Fruit fly (Drosophila melanogaster) whole organism, embryonic: Measurements from ENCODE around the gene wge.

Experiments
- Abd-B ChIP-seq: fragments of 200-800 bp; sonication (Bioruptor generic); optimal IDR thresholded peaks from 2 replicates; lab custom pipeline; 2018; ENCODE audit warnings: missing biosample characterization, mild to moderate bottlenecking, missing genetic modification characterization, moderate library complexity
- B-H2 ChIP-seq: fragments of 200-800 bp; sonication (Bioruptor generic); optimal IDR thresholded peaks from 2 replicates; lab custom pipeline; 2018; ENCODE audit warnings: missing biosample characterization, mild to moderate bottlenecking, missing genetic modification characterization
- CG10209 ChIP-seq: fragments of 200-800 bp; sonication (Bioruptor generic); optimal IDR thresholded peaks from 3 replicates; lab custom pipeline; 2017; ENCODE audit warnings: missing biosample characterization, mild to moderate bottlenecking, missing genetic modification characterization, missing genetic modification reagents
- CG10979 ChIP-seq: fragments of 200-800 bp; sonication (Bioruptor generic); optimal IDR thresholded peaks from 2 replicates; lab custom pipeline; 2018; ENCODE audit warnings: missing biosample characterization, mild to moderate bottlenecking, missing genetic modification characterization, moderate library complexity
- CG12104 ChIP-seq: fragments of 200-800 bp; sonication (Bioruptor generic); optimal IDR thresholded peaks from 3 replicates; lab custom pipeline; 2016; ENCODE audit warnings: missing biosample characterization, missing genetic modification characterization
- CG12942 ChIP-seq: fragments of 200-800 bp; sonication (Bioruptor generic); optimal IDR thresholded peaks from 3 replicates; lab custom pipeline; 2016; ENCODE audit warnings: missing biosample characterization, missing genetic modification characterization
- CG13775 ChIP-seq: fragments of 200-800 bp; sonication (Bioruptor generic); optimal IDR thresholded peaks from 3 replicates; lab custom pipeline; 2017; ENCODE audit warnings: missing biosample characterization, mild to moderate bottlenecking, missing genetic modification characterization
- CG15073 ChIP-seq: fragments of 200-800 bp; sonication (Bioruptor generic); optimal IDR thresholded peaks from 2 replicates; lab custom pipeline; 2016; ENCODE audit warnings: missing biosample characterization, missing genetic modification characterization
- CG17359 ChIP-seq: fragments of 200-800 bp; sonication (Bioruptor generic); optimal IDR thresholded peaks from 3 replicates; lab custom pipeline; 2018; ENCODE audit warnings: missing biosample characterization, mild to moderate bottlenecking, missing genetic modification characterization, moderate library complexity
- CG1792 ChIP-seq: fragments of 200-800 bp; sonication (Bioruptor generic); optimal IDR thresholded peaks from 2 replicates; lab custom pipeline; 2016; ENCODE audit warnings: missing biosample characterization, missing genetic modification characterization
- CG2199 ChIP-seq: fragments of 200-800 bp; sonication (Bioruptor generic); IDR thresholded peaks from 3 replicates; pipeline ENCODE4 v1.3.6; 2022; ENCODE audit warnings: missing biosample characterization, missing genetic modification characterization
- CG30020 ChIP-seq: fragments of 200-800 bp; optimal IDR thresholded peaks from 2 replicates; lab custom pipeline; 2019; ENCODE audit warnings: missing biosample characterization, mild to moderate bottlenecking, missing genetic modification characterization, moderate library complexity
- CG30431 ChIP-seq: fragments of 200-800 bp; sonication (Bioruptor generic); optimal IDR thresholded peaks from 2 replicates; lab custom pipeline; 2017; ENCODE audit warnings: missing biosample characterization, missing genetic modification characterization
- CG33557 ChIP-seq: fragments of 200-800 bp; sonication (Bioruptor generic); optimal IDR thresholded peaks from 2 replicates; lab custom pipeline; 2019; ENCODE audit warnings: missing biosample characterization, mild to moderate bottlenecking, missing genetic modification characterization, moderate library complexity
- CG3838 ChIP-seq: fragments of 200-800 bp; sonication (Bioruptor generic); optimal IDR thresholded peaks from 3 replicates; lab custom pipeline; 2016; ENCODE audit warnings: missing biosample characterization, missing genetic modification characterization
- CG4617 ChIP-seq: fragments of 200-800 bp; sonication (Bioruptor generic); optimal IDR thresholded peaks from 3 replicates; lab custom pipeline; 2016; ENCODE audit warnings: missing biosample characterization, missing genetic modification characterization, borderline replicate concordance
- CG5245 ChIP-seq: fragments of 200-800 bp; sonication (Bioruptor generic); optimal IDR thresholded peaks from 3 replicates; lab custom pipeline; 2016; ENCODE audit warnings: missing biosample characterization, missing genetic modification characterization
- CG7556 ChIP-seq: fragments of 200-800 bp; sonication (Bioruptor generic); optimal IDR thresholded peaks from 2 replicates; lab custom pipeline; 2017; ENCODE audit warnings: missing biosample characterization, mild to moderate bottlenecking, missing genetic modification characterization
- CG8290 ChIP-seq, 3 experiments: fragments of 200-800 bp; sonication (Bioruptor generic); optimal IDR thresholded peaks; 2 replicates each; lab custom pipeline; 2016 to 2019; ENCODE audit warnings: missing biosample characterization in 3 of 3, missing genetic modification characterization in 3 of 3, mild to moderate bottlenecking in 2 of 3, moderate library complexity in 1 of 3
- CG9817 ChIP-seq: fragments of 200-800 bp; sonication (Bioruptor generic); optimal IDR thresholded peaks from 2 replicates; lab custom pipeline; 2018; ENCODE audit warnings: missing biosample characterization, mild to moderate bottlenecking, missing genetic modification characterization, moderate library complexity
- Dfd ChIP-seq, 2 experiments: fragments of >200 bp; optimal IDR thresholded peaks; 2 replicates each; lab custom pipeline; 2017; ENCODE audit warnings: missing biosample characterization in 2 of 2, missing genetic modification characterization in 2 of 2
- Dp ChIP-seq: fragments of 200-800 bp; sonication (Bioruptor generic); optimal IDR thresholded peaks from 2 replicates; lab custom pipeline; 2018; ENCODE audit warnings: missing biosample characterization, mild to moderate bottlenecking, missing genetic modification characterization, moderate library complexity
- Dref ChIP-seq: fragments of 200-800 bp; sonication (Bioruptor generic); IDR thresholded peaks from 2 replicates; pipeline ENCODE4 v1.3.6; 2022; ENCODE audit warnings: missing biosample characterization, missing genetic modification characterization
- Drgx ChIP-seq: fragments of 200-800 bp; sonication (Bioruptor generic); IDR thresholded peaks from 2 replicates; pipeline ENCODE4 v1.3.6; 2022; ENCODE audit warnings: missing biosample characterization, missing genetic modification characterization
- Hand ChIP-seq: fragments of 200-800 bp; sonication (Bioruptor generic); optimal IDR thresholded peaks from 2 replicates; lab custom pipeline; 2017; ENCODE audit warnings: mild to moderate bottlenecking, missing biosample characterization, missing genetic modification reagents, missing genetic modification characterization
- Hmx ChIP-seq: fragments of 200-800 bp; sonication (Bioruptor generic); optimal IDR thresholded peaks from 2 replicates; lab custom pipeline; 2016; ENCODE audit warnings: missing biosample characterization, missing genetic modification characterization
- Hr3 ChIP-seq: fragments of 200-800 bp; sonication (Bioruptor generic); optimal IDR thresholded peaks from 3 replicates; lab custom pipeline; 2016; ENCODE audit warnings: missing biosample characterization, missing genetic modification characterization
- Med ChIP-seq: fragments of 200-800 bp; sonication (Bioruptor generic); peaks from one replicate; lab custom pipeline; 2016; ENCODE audit warnings: missing biosample characterization, missing genetic modification characterization, mild to moderate bottlenecking, inconsistent platforms, moderate library complexity
- NK7.1 ChIP-seq: fragments of 200-800 bp; sonication (Bioruptor generic); optimal IDR thresholded peaks from 3 replicates; lab custom pipeline; 2016; ENCODE audit warnings: missing biosample characterization, missing genetic modification characterization
- Rfx ChIP-seq: fragments of 200-800 bp; sonication (Bioruptor generic); IDR thresholded peaks from 2 replicates; pipeline ENCODE4 v1.3.6; 2022; ENCODE audit warnings: missing biosample characterization, missing genetic modification characterization
- Scr ChIP-seq: fragments of 200-800 bp; sonication (Bioruptor generic); IDR thresholded peaks from 2 replicates; pipeline ENCODE4 v1.3.6; 2022; ENCODE audit warnings: missing biosample characterization, missing genetic modification characterization; ENCODE audit not compliant: partially characterized antibody
- Taf1 ChIP-seq: fragments of 200-800 bp; sonication (Bioruptor generic); IDR thresholded peaks from 2 replicates; pipeline ENCODE4 v1.3.6; 2022; ENCODE audit warnings: missing biosample characterization, missing genetic modification characterization
- Vsx1 ChIP-seq: fragments of 200-800 bp; sonication (Bioruptor generic); optimal IDR thresholded peaks from 2 replicates; lab custom pipeline; 2017; ENCODE audit warnings: missing biosample characterization, mild to moderate bottlenecking, missing genetic modification characterization, missing genetic modification reagents
- Xbp1 ChIP-seq: fragments of 200-800 bp; sonication (Bioruptor generic); optimal IDR thresholded peaks from 3 replicates; lab custom pipeline; 2016; ENCODE audit warnings: missing biosample characterization, mild to moderate bottlenecking, missing genetic modification characterization
- Xrp1 ChIP-seq: fragments of 200-800 bp; sonication (Bioruptor generic); IDR thresholded peaks from 2 replicates; pipeline ENCODE4 v1.3.6; 2022; ENCODE audit warnings: missing biosample characterization, missing genetic modification characterization
- al ChIP-seq: fragments of 200-800 bp; sonication (Bioruptor generic); IDR thresholded peaks from 2 replicates; pipeline ENCODE4 v1.3.6; 2022; ENCODE audit warnings: missing biosample characterization, missing genetic modification characterization
- aop ChIP-seq: fragments of 200-800 bp; sonication (Bioruptor generic); IDR thresholded peaks from 2 replicates; pipeline ENCODE4 v1.3.6; 2022; ENCODE audit warnings: missing biosample characterization, missing genetic modification characterization
- bcd ChIP-seq: fragments of 200-800 bp; sonication (Bioruptor generic); optimal IDR thresholded peaks from 2 replicates; lab custom pipeline; 2017; ENCODE audit warnings: missing biosample characterization, mild to moderate bottlenecking, missing genetic modification characterization
- crol ChIP-seq: fragments of 200-800 bp; sonication (Bioruptor generic); IDR thresholded peaks from 2 replicates; pipeline ENCODE4 v1.3.6; 2022; ENCODE audit warnings: missing biosample characterization, missing genetic modification characterization
- crp ChIP-seq, 2 experiments: fragments of 200-800 bp; sonication (Bioruptor generic); optimal IDR thresholded peaks; 2 replicates in 1 of 2; 3 replicates in 1 of 2; lab custom pipeline; 2017; ENCODE audit warnings: missing biosample characterization in 2 of 2, missing genetic modification characterization in 2 of 2, mild to moderate bottlenecking in 1 of 2, moderate library complexity in 1 of 2
- dpn ChIP-seq, 2 experiments: fragments of 200-800 bp; sonication (Bioruptor generic); optimal IDR thresholded peaks; 3 replicates each; lab custom pipeline; 2016; ENCODE audit warnings: missing biosample characterization in 2 of 2, missing genetic modification characterization in 2 of 2
- jigr1 ChIP-seq: fragments of 200-800 bp; sonication (Bioruptor generic); IDR thresholded peaks from 3 replicates; pipeline ENCODE4 v1.3.6; 2022; ENCODE audit warnings: missing biosample characterization, missing genetic modification characterization
- pan ChIP-seq, 4 experiments: fragments of >200 bp in 3 of 4; fragments of 200-800 bp in 1 of 4; sonication (Bioruptor generic) in 1 of 4; optimal IDR thresholded peaks in 3 of 4; IDR thresholded peaks in 1 of 4; 2 replicates each; pipeline versions ENCODE4 v1.3.6 to Lab custom; 2017 to 2022; ENCODE audit warnings: missing biosample characterization in 2 of 4, missing genetic modification characterization in 2 of 4, mixed read lengths in 1 of 4
- pnt ChIP-seq: fragments of 200-800 bp; sonication (Bioruptor generic); optimal IDR thresholded peaks from 3 replicates; lab custom pipeline; 2016; ENCODE audit warnings: missing biosample characterization, missing genetic modification characterization
- ro ChIP-seq: fragments of 200-800 bp; sonication (Bioruptor generic); IDR thresholded peaks from 2 replicates; pipeline ENCODE4 v1.3.6; 2022; ENCODE audit warnings: missing biosample characterization, missing genetic modification characterization
- run ChIP-seq: fragments of 200-800 bp; sonication (Bioruptor generic); optimal IDR thresholded peaks from 3 replicates; lab custom pipeline; 2018; ENCODE audit warnings: missing biosample characterization, mild to moderate bottlenecking, missing genetic modification characterization
- tin ChIP-seq: fragments of 200-800 bp; sonication (Bioruptor generic); optimal IDR thresholded peaks from 3 replicates; lab custom pipeline; 2016; ENCODE audit warnings: missing biosample characterization, missing genetic modification characterization
- ttk ChIP-seq: fragments of 200-800 bp; sonication (Bioruptor generic); IDR thresholded peaks from 2 replicates; pipeline ENCODE4 v2.1.2; 2022; ENCODE audit warnings: missing biosample characterization, missing genetic modification characterization
- unc-4 ChIP-seq: fragments of 200-800 bp; sonication (Bioruptor generic); IDR thresholded peaks from 2 replicates; pipeline ENCODE4 v1.3.6; 2022; ENCODE audit warnings: missing biosample characterization, missing genetic modification characterization; ENCODE audit not compliant: partially characterized antibody
- yki ChIP-seq: fragments of >200 bp; optimal IDR thresholded peaks from 3 replicates; lab custom pipeline; 2018

wge gene

dm6 chr3R:22664274-22664673, 56.7 kb downstream of the wge start (continued):
- TF ChIP-seq jigr1 (GFP tag; lab: Robert Waterston, UW) = 0 out of 3 replicates have a peak, but pooled peaks have one; percentile 31
- TF ChIP-seq CG5245 (GFP tag; lab: Kevin White, UChicago) = peak; percentile 51
- TF ChIP-seq CG10209 (GFP tag; lab: Kevin White, UChicago) = peak; percentile 24
- TF ChIP-seq crp (GFP tag; optimal IDR thresholded peaks at IDR 0.05; lab: Kevin White, UChicago) = no peak
- peak; percentile 27 for TF ChIP-seq tin (GFP tag; lab: Kevin White, UChicago)
- peak; percentile 34 for TF ChIP-seq CG7556 (GFP tag; lab: Kevin White, UChicago)
- peak; percentile 79 for TF ChIP-seq Drgx (GFP tag; lab: Robert Waterston, UW)
- no peak for TF ChIP-seq NK7.1 (GFP tag; lab: Kevin White, UChicago)
- TF ChIP-seq Scr (GFP tag; lab: Robert Waterston, UW) = no peak
- TF ChIP-seq dpn (GFP tag; optimal IDR thresholded peaks at IDR 0.05; lab: Kevin White, UChicago) = peak in 1 of 2 experiments; percentile 61
- no peak for TF ChIP-seq aop (GFP tag; lab: Robert Waterston, UW)
- peak; percentile 4 for TF ChIP-seq Hr3 (GFP tag; lab: Kevin White, UChicago)
- no peak for TF ChIP-seq CG1792 (GFP tag; lab: Kevin White, UChicago)
- TF ChIP-seq Xrp1 = peak; percentile 37; the same call in 1 of the 2 replicates
- TF ChIP-seq CG4617 (GFP tag; lab: Kevin White, UChicago) = no peak
- 0 out of 2 replicates have a peak, but pooled peaks have one; percentile 17 for TF ChIP-seq al
- TF ChIP-seq CG30431 (GFP tag; lab: Kevin White, UChicago) = peak; percentile 42
- peak; percentile 52 for TF ChIP-seq CG12942 (GFP tag; lab: Kevin White, UChicago)
- TF ChIP-seq ro = 0 out of 2 replicates have a peak, but pooled peaks have one; percentile 13
- TF ChIP-seq Hand (GFP tag; lab: Kevin White, UChicago) = no peak
- TF ChIP-seq CG8290 (GFP tag; optimal IDR thresholded peaks at IDR 0.05; lab: Kevin White, UChicago) = no peak
- TF ChIP-seq CG8290 (tag; optimal IDR thresholded peaks at IDR 0.05; lab: Kevin White, UChicago) = peak in 1 of 2 experiments; percentile 33
- TF ChIP-seq CG30020 (tag; lab: Kevin White, UChicago) = no peak
- TF ChIP-seq Med = peak; percentile 88
- no peak for TF ChIP-seq pnt (GFP tag; lab: Kevin White, UChicago)
- no peak for TF ChIP-seq Dref
- TF ChIP-seq Xbp1 (GFP tag; lab: Kevin White, UChicago) = peak; percentile 56
- no peak for TF ChIP-seq Hmx
- no peak for TF ChIP-seq CG12104 (GFP tag; lab: Kevin White, UChicago)
- peak; percentile 28 for TF ChIP-seq CG9817
- no peak for TF ChIP-seq CG13775 (GFP tag; lab: Kevin White, UChicago)
- TF ChIP-seq pan (optimal IDR thresholded peaks at IDR 0.05; lab: Kevin White, UChicago) = no peak
- peak in 1 of 2 experiments; percentile 34 for TF ChIP-seq pan (GFP tag; optimal IDR thresholded peaks at IDR 0.05 in 1 of 2, IDR thresholded peaks at IDR 0.05 in 1 of 2)
- TF ChIP-seq B-H2 (GFP tag; lab: Kevin White, UChicago) = no peak
- no peak for TF ChIP-seq run (tag; lab: Kevin White, UChicago)
- TF ChIP-seq yki (lab: Kevin White, UChicago) = no peak
- peak; percentile 59 for TF ChIP-seq CG17359
- TF ChIP-seq CG2199 (GFP tag; lab: Robert Waterston, UW) = no peak
- peak; percentile 36 for TF ChIP-seq Abd-B (GFP tag; lab: Kevin White, UChicago)
- no peak for TF ChIP-seq Taf1
- peak; percentile 55 for TF ChIP-seq CG10979
- TF ChIP-seq ttk (GFP tag; lab: Robert Waterston, UW) = peak; percentile 47
- no peak for TF ChIP-seq CG15073 (GFP tag; lab: Kevin White, UChicago)
- TF ChIP-seq CG3838 (GFP tag; lab: Kevin White, UChicago) = no peak
- no peak for TF ChIP-seq Dfd (GFP tag; optimal IDR thresholded peaks at IDR 0.05; lab: Kevin White, UChicago)
- no peak for TF ChIP-seq Dp (GFP tag; lab: Kevin White, UChicago)
- no peak; the same call in 1 of the 2 replicates for TF ChIP-seq Rfx (GFP tag; lab: Robert Waterston, UW)
- no peak for TF ChIP-seq crol (GFP tag; lab: Robert Waterston, UW)
- TF ChIP-seq unc-4 = no peak
- peak; percentile 35 for TF ChIP-seq bcd (GFP tag; lab: Kevin White, UChicago)
- TF ChIP-seq CG33557 = no peak
- TF ChIP-seq Vsx1 (GFP tag; lab: Kevin White, UChicago) = no peak
